Worm (Caenorhabditis elegans): ENCODE measurements around the gene poml-4.

DNA sequence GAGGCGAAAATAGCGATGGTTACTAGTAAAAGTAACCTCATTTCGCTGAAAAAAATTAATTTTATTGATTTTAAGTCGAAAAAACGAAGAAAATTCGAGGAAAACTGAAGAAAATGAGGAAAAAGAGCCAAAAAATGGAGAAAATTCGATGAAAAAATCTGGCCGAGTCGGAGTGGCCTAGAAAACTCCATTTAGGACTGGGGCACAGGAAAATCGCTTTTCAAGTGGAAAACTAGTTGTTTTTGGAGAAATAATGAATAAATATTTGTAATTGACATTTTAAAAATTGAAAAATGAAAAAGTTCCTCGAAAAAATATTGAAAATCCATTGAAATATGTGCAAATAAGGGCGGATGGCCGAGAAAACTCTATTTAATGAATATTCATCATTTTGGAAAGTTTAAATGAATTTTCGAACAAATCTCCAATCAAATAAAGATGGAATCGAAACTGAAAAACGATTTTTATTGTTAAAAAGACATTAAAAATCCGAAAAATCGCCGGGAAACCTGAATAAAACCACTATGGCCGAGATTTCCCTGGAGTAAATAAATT lies 40.4 kb upstream of the poml-4 start, which contains the start of gene emc-1:
- no peak for TF ChIP-seq nhr-12 (tag; optimal IDR thresholded peaks at IDR 0.05)
- TF ChIP-seq nhr-11 (tag; optimal IDR thresholded peaks at IDR 0.05): no peak
- TF ChIP-seq nhr-77 (tag; optimal IDR thresholded peaks at IDR 0.05): no peak
- TF ChIP-seq ceh-82 (tag; optimal IDR thresholded peaks at IDR 0.05): no peak
